Fruit fly (Drosophila melanogaster) whole organism, adult: ENCODE results near the gene CG15923.
A peak's percentile ranks its signal among the peaks of the same experiment; 100 is the strongest.

Experiments used
- CG11617 ChIP-seq: fragments of 200-800 bp; sonication (Bioruptor generic); optimal IDR thresholded peaks from 2 replicates; lab custom pipeline; 2017; ENCODE audit warnings: mild to moderate bottlenecking, missing biosample characterization, missing genetic modification reagents, missing genetic modification characterization
- CG12768 ChIP-seq: fragments of 200-800 bp; sonication (Bioruptor generic); optimal IDR thresholded peaks from 2 replicates; lab custom pipeline; 2017; ENCODE audit warnings: missing biosample characterization, missing genetic modification characterization, mild to moderate bottlenecking, moderate library complexity, missing genetic modification reagents
- CG14711 ChIP-seq: fragments of 200-800 bp; sonication (Bioruptor generic); optimal IDR thresholded peaks from 2 replicates; lab custom pipeline; 2018; ENCODE audit warnings: missing biosample characterization, mild to moderate bottlenecking, missing genetic modification characterization, moderate library complexity
- CG1620 ChIP-seq: fragments of 200-800 bp; sonication (Bioruptor generic); optimal IDR thresholded peaks from 2 replicates; lab custom pipeline; 2016; ENCODE audit warnings: missing biosample characterization, missing genetic modification characterization
- CG33017 ChIP-seq: fragments of 200-800 bp; sonication (Bioruptor generic); optimal IDR thresholded peaks from 2 replicates; lab custom pipeline; 2018; ENCODE audit warnings: missing biosample characterization, mild to moderate bottlenecking, missing genetic modification characterization, moderate library complexity
- CG5204 ChIP-seq: fragments of 200-800 bp; sonication (Bioruptor generic); optimal IDR thresholded peaks from 2 replicates; lab custom pipeline; 2016; ENCODE audit warnings: missing biosample characterization, missing genetic modification characterization
- CG7045 ChIP-seq: fragments of 200-800 bp; sonication (Bioruptor generic); optimal IDR thresholded peaks from 2 replicates; lab custom pipeline; 2017; ENCODE audit warnings: missing biosample characterization, mild to moderate bottlenecking, missing genetic modification characterization
- CG7101 ChIP-seq: fragments of 200-800 bp; sonication (Bioruptor generic); optimal IDR thresholded peaks from 2 replicates; lab custom pipeline; 2018; ENCODE audit warnings: missing biosample characterization, mild to moderate bottlenecking, missing genetic modification characterization, moderate library complexity
- Clk ChIP-seq: fragments of 200-800 bp; sonication (Bioruptor generic); optimal IDR thresholded peaks from 2 replicates; lab custom pipeline; 2017; ENCODE audit warnings: missing biosample characterization, missing genetic modification characterization
- Crg-1 ChIP-seq: fragments of 200-800 bp; sonication (Bioruptor generic); optimal IDR thresholded peaks from 2 replicates; lab custom pipeline; 2016; ENCODE audit warnings: missing biosample characterization, missing genetic modification characterization
- Hr96 ChIP-seq: fragments of 200-800 bp; sonication (Bioruptor generic); optimal IDR thresholded peaks from 2 replicates; lab custom pipeline; 2016; ENCODE audit warnings: missing biosample characterization, missing genetic modification characterization
- Mnt ChIP-seq: fragments of 200-800 bp; sonication (Bioruptor generic); optimal IDR thresholded peaks from 2 replicates; lab custom pipeline; 2016; ENCODE audit warnings: missing biosample characterization, mild to moderate bottlenecking, missing genetic modification characterization
- bab1 ChIP-seq: fragments of 200-800 bp; sonication (Bioruptor generic); optimal IDR thresholded peaks from 3 replicates; lab custom pipeline; 2019; ENCODE audit warnings: missing biosample characterization, mild to moderate bottlenecking, missing genetic modification characterization, moderate library complexity
- cic ChIP-seq: fragments of 200-800 bp; sonication (Bioruptor generic); optimal IDR thresholded peaks from 2 replicates; lab custom pipeline; 2017; ENCODE audit warnings: missing biosample characterization, mild to moderate bottlenecking, missing genetic modification characterization, moderate library complexity
- cnc ChIP-seq, 2 experiments: fragments of >200 bp; optimal IDR thresholded peaks; 2 replicates each; lab custom pipeline; 2017
- kay ChIP-seq: fragments of 200-800 bp; sonication (Bioruptor generic); peaks from one replicate; lab custom pipeline; 2016; ENCODE audit warnings: missing biosample characterization, missing genetic modification characterization, borderline replicate concordance
- ovo ChIP-seq: fragments of 200-800 bp; sonication (Bioruptor generic); optimal IDR thresholded peaks from 2 replicates; lab custom pipeline; 2016; ENCODE audit warnings: missing biosample characterization, missing genetic modification characterization
- pad ChIP-seq: fragments of 200-800 bp; sonication (Bioruptor generic); optimal IDR thresholded peaks from 3 replicates; lab custom pipeline; 2017; ENCODE audit warnings: missing biosample characterization, missing genetic modification characterization, mild to moderate bottlenecking, moderate library complexity, missing genetic modification reagents
- tj ChIP-seq: fragments of 200-800 bp; sonication (Bioruptor generic); optimal IDR thresholded peaks from 3 replicates; lab custom pipeline; 2017; ENCODE audit warnings: missing biosample characterization, mild to moderate bottlenecking, missing genetic modification characterization, moderate library complexity
- toe ChIP-seq: fragments of 200-800 bp; sonication (Bioruptor generic); optimal IDR thresholded peaks from 2 replicates; lab custom pipeline; 2016; ENCODE audit warnings: missing biosample characterization, missing genetic modification characterization

Gene CG15923

dm6 chr3R:20618947-20619346 is 2.2 kb upstream of the CG15923 start:
- TF ChIP-seq CG7045 (GFP tag; lab: Kevin White, UChicago) (no peak), CG11617 (GFP tag; lab: Kevin White, UChicago) (no peak), CG14711 (tag; lab: Kevin White, UChicago) (no peak), bab1 (GFP tag; lab: Kevin White, UChicago) (no peak)

- no peak for TF ChIP-seq Crg-1
- no peak for TF ChIP-seq kay
- TF ChIP-seq CG7101 = no peak
These were observed 882 bp upstream of the CG15923 start, which contains the start of gene CG5466 for dm6 chr3R:20617583-20617982. Gene CG5466, plus strand, starts transcription at chr3R:20617883.

dm6 chr3R:20608199-20608598 is 8.5 kb downstream of the CG15923 start:
- TF ChIP-seq CG7101 (no peak), CG14711 (tag; lab: Kevin White, UChicago) (no peak), toe (GFP tag; lab: Kevin White, UChicago) (no peak), CG5204 (GFP tag; lab: Kevin White, UChicago) (no peak), cic (no peak), CG1620 (GFP tag; lab: Kevin White, UChicago) (no peak), CG12768 (GFP tag; lab: Kevin White, UChicago) (no peak)

dm6 chr3R:20605562-20606155 is 11.0 kb downstream of the CG15923 start:
- TF ChIP-seq CG5204 (GFP tag; lab: Kevin White, UChicago) (peak; percentile 32), cic (no peak), CG11617 (GFP tag; lab: Kevin White, UChicago) (no peak), kay (peak; percentile 78), CG14711 (tag; lab: Kevin White, UChicago) (no peak), CG33017 (tag; lab: Kevin White, UChicago) (peak; percentile 25)

dm6 chr3R:20605078-20605477 is 11.6 kb downstream of the CG15923 start:
- TF ChIP-seq CG7101 = no peak
- no peak for TF ChIP-seq CG12768 (GFP tag; lab: Kevin White, UChicago)
- TF ChIP-seq Crg-1 = no peak
- TF ChIP-seq tj (GFP tag; lab: Kevin White, UChicago) = no peak
- TF ChIP-seq CG5204 (GFP tag; lab: Kevin White, UChicago) = no peak
- no peak for TF ChIP-seq Hr96 (GFP tag; lab: Kevin White, UChicago)
- no peak for TF ChIP-seq Clk (GFP tag; lab: Kevin White, UChicago)
- TF ChIP-seq CG7045 (GFP tag; lab: Kevin White, UChicago) = no peak
- TF ChIP-seq cic = no peak
- TF ChIP-seq ovo (GFP tag; lab: Kevin White, UChicago) = no peak
- TF ChIP-seq kay = no peak

dm6 chr3R:20604078-20604477 is 12.6 kb downstream of the CG15923 start:
- TF ChIP-seq CG7101 (no peak), cic (no peak)

dm6 chr3R:20602599-20602998 is 14.1 kb downstream of the CG15923 start:
- peak; percentile 32 for TF ChIP-seq kay
- TF ChIP-seq tj (GFP tag; lab: Kevin White, UChicago) = no peak

dm6 chr3R:20600109-20600508 is 16.6 kb downstream of the CG15923 start:
- no peak for TF ChIP-seq CG5204 (GFP tag; lab: Kevin White, UChicago)
- no peak for TF ChIP-seq CG11617 (GFP tag; lab: Kevin White, UChicago)
- no peak for TF ChIP-seq CG14711 (tag; lab: Kevin White, UChicago)
- no peak for TF ChIP-seq CG12768 (GFP tag; lab: Kevin White, UChicago)
- TF ChIP-seq bab1 (GFP tag; lab: Kevin White, UChicago) = no peak
- TF ChIP-seq CG7045 (GFP tag; lab: Kevin White, UChicago) = no peak
- no peak for TF ChIP-seq tj (GFP tag; lab: Kevin White, UChicago)
- TF ChIP-seq CG7101 = no peak
- no peak for TF ChIP-seq kay
- TF ChIP-seq toe (GFP tag; lab: Kevin White, UChicago) = no peak
- TF ChIP-seq Mnt (GFP tag; lab: Kevin White, UChicago) = no peak
- no peak for TF ChIP-seq cnc (optimal IDR thresholded peaks at IDR 0.05; lab: Kevin White, UChicago)
- TF ChIP-seq ovo (GFP tag; lab: Kevin White, UChicago) = no peak
- no peak for TF ChIP-seq cic
- no peak for TF ChIP-seq CG33017 (tag; lab: Kevin White, UChicago)
- TF ChIP-seq CG1620 (GFP tag; lab: Kevin White, UChicago) = no peak
- TF ChIP-seq pad (GFP tag; lab: Kevin White, UChicago) = no peak
- TF ChIP-seq Clk (GFP tag; lab: Kevin White, UChicago) = no peak
- TF ChIP-seq Crg-1 = no peak
